Worm (Caenorhabditis elegans): Measurements from ENCODE around the gene T01B4.3.

Gene T01B4.3

DNA sequence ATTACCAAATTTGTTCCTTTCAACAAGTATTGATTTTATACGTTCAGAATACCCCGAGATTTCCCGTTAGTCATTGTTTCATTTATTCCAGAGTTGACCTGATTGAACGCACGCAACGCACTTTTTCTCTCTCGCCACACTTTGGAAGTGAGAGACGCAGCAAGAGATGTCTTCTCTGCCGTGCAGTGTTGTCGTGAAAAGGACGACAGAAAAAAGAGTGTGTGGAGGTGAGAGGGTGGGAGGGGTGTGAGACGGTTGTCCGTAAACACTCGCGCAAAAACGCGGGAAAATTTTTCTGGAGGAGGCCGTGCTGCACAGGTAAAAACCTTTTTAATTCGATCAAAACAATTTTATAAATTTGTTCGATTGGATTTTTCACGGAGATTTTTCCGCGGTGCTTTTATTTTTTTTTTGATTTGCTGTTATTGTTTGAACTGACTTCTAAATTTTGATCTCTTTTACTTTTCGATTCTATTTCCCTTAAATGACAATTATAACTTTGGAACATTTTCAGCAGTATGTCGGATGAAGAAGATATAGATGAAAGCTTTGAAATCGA is 42.2 kb downstream of the T01B4.3 start, which contains the start of gene sdc-1 (continued):
- TF ChIP-seq php-3 (GFP tag; IDR thresholded peaks at IDR 0.05) (no peak), nhr-11 (tag; optimal IDR thresholded peaks at IDR 0.05) (peak; percentile 39), nhr-102 (tag; optimal IDR thresholded peaks at IDR 0.05) (no peak), zip-11 (GFP tag; IDR thresholded peaks at IDR 0.05) (no peak), lin-1 (GFP tag; IDR thresholded peaks at IDR 0.05) (no peak), unc-39 (tag; optimal IDR thresholded peaks at IDR 0.05) (no peak), ceh-44 (GFP tag; IDR thresholded peaks at IDR 0.05) (no peak), spr-3 (GFP tag; optimal IDR thresholded peaks at IDR 0.05) (no peak), hif-1 (tag; optimal IDR thresholded peaks at IDR 0.05) (peak in 1 of 2 experiments; percentile 50), ceh-62 (tag; optimal IDR thresholded peaks at IDR 0.05) (no peak), R02D3.7 (tag; optimal IDR thresholded peaks at IDR 0.05) (no peak), snpc-4 (tag; optimal IDR thresholded peaks at IDR 0.05) (no peak), ces-1 (GFP tag; optimal IDR thresholded peaks at IDR 0.05) (no peak), nhr-10 (tag; optimal IDR thresholded peaks at IDR 0.05) (no peak), madf-5 (GFP tag; IDR thresholded peaks at IDR 0.05) (no peak), lin-29 (GFP tag; IDR thresholded peaks at IDR 0.05) (no peak), ztf-7 (tag; optimal IDR thresholded peaks at IDR 0.05) (no peak), arid-1 (GFP tag; conservative IDR thresholded peaks at IDR 0.05) (no peak), saeg-2 (GFP tag; IDR thresholded peaks at IDR 0.05) (no peak), hlh-11 (tag; optimal IDR thresholded peaks at IDR 0.05) (peak; percentile 62), egl-27 (tag; optimal IDR thresholded peaks at IDR 0.05) (no peak), mdl-1 (tag; optimal IDR thresholded peaks at IDR 0.05) (peak; percentile 6 to 68), attf-4 (tag; optimal IDR thresholded peaks at IDR 0.05) (no peak), Y5F2A.4 (GFP tag; optimal IDR thresholded peaks at IDR 0.05) (no peak), dve-1 (tag; optimal IDR thresholded peaks at IDR 0.05; ENCODE audit: insufficient read depth) (peak; percentile 28), madf-9 (GFP tag; conservative IDR thresholded peaks at IDR 0.05) (0 out of 2 replicates have a peak, but pooled peaks have one; percentile 12), lir-3 (tag; optimal IDR thresholded peaks at IDR 0.05) (no peak), D1046.2 (GFP tag; IDR thresholded peaks at IDR 0.05) (no peak), mxl-3 (GFP tag; optimal IDR thresholded peaks at IDR 0.05) (peak; percentile 30), zag-1 (tag; optimal IDR thresholded peaks at IDR 0.05) (no peak), F37D6.2 (tag; optimal IDR thresholded peaks at IDR 0.05) (no peak), nhr-77 (tag; optimal IDR thresholded peaks at IDR 0.05) (no peak), dmd-6 (GFP tag; IDR thresholded peaks at IDR 0.05) (peak; percentile 26; the same call in 1 of the 2 replicates), daf-12 (tag; optimal IDR thresholded peaks at IDR 0.05) (no peak), mxl-2 (GFP tag; conservative IDR thresholded peaks at IDR 0.05) (no peak), zfp-3 (GFP tag; conservative IDR thresholded peaks at IDR 0.05) (no peak), sdz-12 (GFP tag; optimal IDR thresholded peaks at IDR 0.05) (no peak), nhr-42 (GFP tag; IDR thresholded peaks at IDR 0.05) (no peak), pqm-1 (tag; optimal IDR thresholded peaks at IDR 0.05) (no peak), set-16 (GFP tag; IDR thresholded peaks at IDR 0.05) (peak; percentile 19; the same call in 1 of the 2 replicates), T20F7.1 (GFP tag; optimal IDR thresholded peaks at IDR 0.05) (no peak), ztf-11 (tag; optimal IDR thresholded peaks at IDR 0.05) (no peak), ZK546.5 (tag; optimal IDR thresholded peaks at IDR 0.05) (no peak), T26A8.4 (GFP tag; IDR thresholded peaks at IDR 0.05) (no peak), egl-43 (GFP tag; IDR thresholded peaks at IDR 0.05) (no peak), Y75B8A.6 (GFP tag; IDR thresholded peaks at IDR 0.05) (no peak), dpl-1 (GFP tag; optimal IDR thresholded peaks at IDR 0.05) (peak; percentile 70), spr-1 (tag; optimal IDR thresholded peaks at IDR 0.05) (no peak), nhr-237 (tag; optimal IDR thresholded peaks at IDR 0.05) (no peak), ctbp-1 (GFP tag; IDR thresholded peaks at IDR 0.05) (no peak), nhr-28 (tag; optimal IDR thresholded peaks at IDR 0.05) (peak; percentile 20), nhr-111 (GFP tag; optimal IDR thresholded peaks at IDR 0.05) (no peak)
